Fruit fly (Drosophila melanogaster) whole organism, prepupa: ENCODE data around the gene CG1571.

ENCODE experiments used
- Blimp-1 ChIP-seq: fragments of 200-800 bp; sonication (Bioruptor generic); optimal IDR thresholded peaks from 3 replicates; lab custom pipeline; 2017; ENCODE audit warnings: missing biosample characterization, missing genetic modification characterization, mild to moderate bottlenecking, moderate library complexity, missing genetic modification reagents
- CG11294 ChIP-seq: fragments of 200-800 bp; sonication (Bioruptor generic); IDR thresholded peaks from 2 replicates; pipeline ENCODE4 v1.3.6; 2022; ENCODE audit warnings: missing biosample characterization, missing genetic modification characterization
- CG15336 ChIP-seq: fragments of 200-800 bp; sonication (Bioruptor generic); IDR thresholded peaks from 2 replicates; pipeline ENCODE4 v1.3.6; 2022; ENCODE audit warnings: missing biosample characterization, missing genetic modification characterization
- CG32006 ChIP-seq: fragments of 200-800 bp; sonication (Bioruptor generic); optimal IDR thresholded peaks from 3 replicates; lab custom pipeline; 2017; ENCODE audit warnings: missing biosample characterization, mild to moderate bottlenecking, missing genetic modification characterization
- CG34406 ChIP-seq: fragments of 200-800 bp; sonication (Bioruptor generic); optimal IDR thresholded peaks from 3 replicates; lab custom pipeline; 2016; ENCODE audit warnings: missing biosample characterization, missing genetic modification characterization
- CG4318 ChIP-seq: fragments of 200-800 bp; sonication (Bioruptor generic); optimal IDR thresholded peaks from 3 replicates; lab custom pipeline; 2017; ENCODE audit warnings: missing biosample characterization, mild to moderate bottlenecking, missing genetic modification characterization
- CG6163 ChIP-seq: fragments of 200-800 bp; sonication (Bioruptor generic); IDR thresholded peaks from 3 replicates; pipeline ENCODE4 v1.3.6; 2022; ENCODE audit warnings: missing biosample characterization, missing genetic modification characterization
- CG6792 ChIP-seq: fragments of 200-800 bp; sonication (Bioruptor generic); optimal IDR thresholded peaks from 3 replicates; lab custom pipeline; 2016; ENCODE audit warnings: missing biosample characterization, missing genetic modification characterization
- CG6808 ChIP-seq: fragments of 200-800 bp; sonication (Bioruptor generic); optimal IDR thresholded peaks from 3 replicates; lab custom pipeline; 2017; ENCODE audit warnings: missing biosample characterization, missing genetic modification characterization, mild to moderate bottlenecking, moderate library complexity, missing genetic modification reagents
- CG8119 ChIP-seq: fragments of 200-800 bp; sonication (Bioruptor generic); IDR thresholded peaks from 3 replicates; pipeline ENCODE4 v1.3.6; 2022; ENCODE audit warnings: missing biosample characterization, missing genetic modification characterization
- CG8319 ChIP-seq: fragments of 200-800 bp; sonication (Bioruptor generic); optimal IDR thresholded peaks from 3 replicates; lab custom pipeline; 2016; ENCODE audit warnings: missing biosample characterization, missing genetic modification characterization
- CG8632 ChIP-seq: fragments of 200-800 bp; sonication (Bioruptor generic); optimal IDR thresholded peaks from 3 replicates; lab custom pipeline; 2016; ENCODE audit warnings: missing biosample characterization, missing genetic modification characterization
- Eip75B ChIP-seq: fragments of 200-800 bp; sonication (Bioruptor generic); optimal IDR thresholded peaks from 3 replicates; lab custom pipeline; 2016; ENCODE audit warnings: missing biosample characterization, missing genetic modification characterization
- Eip78C ChIP-seq: fragments of 200-800 bp; sonication (Bioruptor generic); peaks from one replicate; lab custom pipeline; 2016; ENCODE audit warnings: missing biosample characterization, missing genetic modification characterization
- Ets96B ChIP-seq: fragments of 200-800 bp; optimal IDR thresholded peaks from 2 replicates; lab custom pipeline; 2019; ENCODE audit warnings: missing biosample characterization, mild to moderate bottlenecking, missing genetic modification characterization, moderate library complexity
- Hr39 ChIP-seq: fragments of 200-800 bp; sonication (Bioruptor generic); optimal IDR thresholded peaks from 2 replicates; lab custom pipeline; 2016; ENCODE audit warnings: missing biosample characterization, missing genetic modification characterization
- Hr4 ChIP-seq: fragments of 200-800 bp; sonication (Bioruptor generic); optimal IDR thresholded peaks from 3 replicates; lab custom pipeline; 2016; ENCODE audit warnings: missing biosample characterization, missing genetic modification characterization
- Lpt ChIP-seq: fragments of 200-800 bp; sonication (Bioruptor generic); optimal IDR thresholded peaks from 3 replicates; lab custom pipeline; 2016; ENCODE audit warnings: missing biosample characterization, missing genetic modification characterization
- Sox15 ChIP-seq: fragments of 200-800 bp; sonication (Bioruptor generic); optimal IDR thresholded peaks from 3 replicates; lab custom pipeline; 2016; ENCODE audit warnings: missing biosample characterization, missing genetic modification characterization
- achi ChIP-seq: fragments of 200-800 bp; sonication (Bioruptor generic); optimal IDR thresholded peaks from 3 replicates; lab custom pipeline; 2016; ENCODE audit warnings: missing biosample characterization, missing genetic modification characterization
- cyc ChIP-seq: fragments of 200-800 bp; sonication (Bioruptor generic); optimal IDR thresholded peaks from 3 replicates; lab custom pipeline; 2016; ENCODE audit warnings: missing biosample characterization, missing genetic modification characterization
- dac ChIP-seq: fragments of 200-800 bp; sonication (Bioruptor generic); optimal IDR thresholded peaks from 2 replicates; lab custom pipeline; 2017; ENCODE audit warnings: missing biosample characterization, mild to moderate bottlenecking, missing genetic modification characterization
- dsx ChIP-seq: fragments of 200-800 bp; optimal IDR thresholded peaks from 3 replicates; lab custom pipeline; 2019; ENCODE audit warnings: missing biosample characterization, mild to moderate bottlenecking, missing genetic modification characterization, moderate library complexity; ENCODE audit not compliant: poor library complexity, severe bottlenecking
- eg ChIP-seq: fragments of 200-800 bp; sonication (Bioruptor generic); IDR thresholded peaks from 3 replicates; pipeline ENCODE4 v1.3.6; 2022; ENCODE audit warnings: missing biosample characterization, missing genetic modification characterization
- fd85E ChIP-seq: fragments of 200-800 bp; sonication (Bioruptor generic); optimal IDR thresholded peaks from 3 replicates; lab custom pipeline; 2016; ENCODE audit warnings: missing biosample characterization, missing genetic modification characterization
- fkh ChIP-seq: fragments of 200-800 bp; sonication (Bioruptor generic); optimal IDR thresholded peaks from 3 replicates; lab custom pipeline; 2017; ENCODE audit warnings: missing biosample characterization, mild to moderate bottlenecking, missing genetic modification characterization, moderate library complexity
- pdm3 ChIP-seq: fragments of 200-800 bp; sonication (Bioruptor generic); optimal IDR thresholded peaks from 3 replicates; lab custom pipeline; 2016; ENCODE audit warnings: missing biosample characterization, missing genetic modification characterization
- salr ChIP-seq, 2 experiments: fragments of 200-800 bp; sonication (Bioruptor generic); optimal IDR thresholded peaks; 3 replicates each; lab custom pipeline; 2016 to 2018; ENCODE audit warnings: missing biosample characterization in 2 of 2, missing genetic modification characterization in 2 of 2, mild to moderate bottlenecking in 1 of 2
- spab ChIP-seq: fragments of 200-800 bp; sonication (Bioruptor generic); optimal IDR thresholded peaks from 2 replicates; lab custom pipeline; 2017; ENCODE audit warnings: missing biosample characterization, mild to moderate bottlenecking, missing genetic modification characterization, missing genetic modification reagents
- vri ChIP-seq: fragments of 200-800 bp; sonication (Bioruptor generic); optimal IDR thresholded peaks from 3 replicates; lab custom pipeline; 2016; ENCODE audit warnings: missing biosample characterization, mild to moderate bottlenecking, missing genetic modification characterization

The CG1571 gene

dm6 chrX:8125224-8125649 lies 49.6 kb downstream of the CG1571 start (continued):
- TF ChIP-seq spab (GFP tag; lab: Kevin White, UChicago) (no peak), cyc (GFP tag; lab: Kevin White, UChicago) (no peak), salr (GFP tag; optimal IDR thresholded peaks at IDR 0.05; lab: Kevin White, UChicago) (peak in 1 of 2 experiments; percentile 13), fkh (GFP tag; lab: Kevin White, UChicago) (no peak), CG4318 (GFP tag; lab: Kevin White, UChicago) (peak; percentile 60), dac (GFP tag; lab: Kevin White, UChicago) (no peak), pdm3 (GFP tag; lab: Kevin White, UChicago) (no peak), Eip75B (GFP tag; lab: Kevin White, UChicago) (no peak), CG8119 (GFP tag; lab: Robert Waterston, UW) (peak; percentile 48; the same call in 2 of the 3 replicates), CG11294 (GFP tag; lab: Robert Waterston, UW) (peak; percentile 39; the same call in 1 of the 2 replicates), Hr39 (no peak), Lpt (GFP tag; lab: Kevin White, UChicago) (peak; percentile 5), fd85E (GFP tag; lab: Kevin White, UChicago) (no peak)
- TF ChIP-seq, all 60 proteins: peak for 17

- TF ChIP-seq CG6163 (GFP tag; lab: Robert Waterston, UW) (peak; percentile 50; the same call in 2 of the 3 replicates), Hr4 (GFP tag; lab: Kevin White, UChicago) (peak; percentile 44), achi (GFP tag; lab: Kevin White, UChicago) (no peak), CG8119 (GFP tag; lab: Robert Waterston, UW) (0 out of 3 replicates have a peak, but pooled peaks have one; percentile 29), CG11294 (GFP tag; lab: Robert Waterston, UW) (no peak), CG34406 (GFP tag; lab: Kevin White, UChicago) (no peak), Blimp-1 (GFP tag; lab: Kevin White, UChicago) (no peak), fkh (GFP tag; lab: Kevin White, UChicago) (no peak), CG6792 (no peak), Sox15 (no peak), CG4318 (GFP tag; lab: Kevin White, UChicago) (peak; percentile 19), spab (GFP tag; lab: Kevin White, UChicago) (no peak), Hr39 (no peak), CG6808 (GFP tag; lab: Kevin White, UChicago) (no peak), CG32006 (peak; percentile 62), eg (peak; percentile 55; the same call in 2 of the 3 replicates), Ets96B (tag; lab: Kevin White, UChicago) (no peak), CG8632 (no peak), CG8319 (no peak), Eip78C (GFP tag; lab: Kevin White, UChicago) (peak; percentile 66), CG15336 (peak; percentile 54), dsx (GFP tag; lab: Kevin White, UChicago) (no peak), vri (no peak), Lpt (GFP tag; lab: Kevin White, UChicago) (no peak)
Measured at dm6 chrX:8126149-8126548, 50.5 kb downstream of the CG1571 start.
